Fruit fly (Drosophila melanogaster) whole organism, embryonic: ENCODE data around the gene ND-23.
A peak's percentile ranks its signal among the peaks of the same experiment; 100 is the strongest.

ENCODE experiments used
- Adf1 ChIP-seq: fragments of 200-800 bp; sonication (Bioruptor generic); IDR thresholded peaks from 2 replicates; pipeline ENCODE4 v1.3.6; 2022; ENCODE audit warnings: missing biosample characterization, missing genetic modification characterization
- Awh ChIP-seq: fragments of 200-800 bp; sonication (Bioruptor generic); IDR thresholded peaks from 2 replicates; pipeline ENCODE4, ENCODE4 v1.3.6; 2022; ENCODE audit warnings: missing biosample characterization, missing genetic modification characterization
- C15 ChIP-seq: fragments of 200-800 bp; sonication (Bioruptor generic); IDR thresholded peaks from 3 replicates; pipeline ENCODE4 v1.3.6; 2022; ENCODE audit warnings: missing biosample characterization, missing genetic modification characterization
- CG10462 ChIP-seq: fragments of 200-800 bp; sonication (Bioruptor generic); optimal IDR thresholded peaks from 2 replicates; lab custom pipeline; 2016; ENCODE audit warnings: missing biosample characterization, missing genetic modification characterization
- CG11247 ChIP-seq: fragments of 200-800 bp; sonication (Bioruptor generic); IDR thresholded peaks from 2 replicates; pipeline ENCODE4 v1.3.6; 2022; ENCODE audit warnings: missing biosample characterization, missing genetic modification characterization
- CG11695 ChIP-seq: fragments of 200-800 bp; sonication (Bioruptor generic); IDR thresholded peaks from 3 replicates; pipeline ENCODE4 v1.3.6; 2022; ENCODE audit warnings: missing biosample characterization, missing genetic modification characterization
- CG12659 ChIP-seq: fragments of 200-800 bp; sonication (Bioruptor generic); optimal IDR thresholded peaks from 3 replicates; lab custom pipeline; 2017; ENCODE audit warnings: mild to moderate bottlenecking, missing biosample characterization, missing genetic modification reagents, missing genetic modification characterization
- CG12769 ChIP-seq: fragments of 200-800 bp; sonication (Bioruptor generic); optimal IDR thresholded peaks from 2 replicates; lab custom pipeline; 2019; ENCODE audit warnings: missing biosample characterization, mild to moderate bottlenecking, missing genetic modification characterization, moderate library complexity
- CG1603 ChIP-seq: fragments of 200-800 bp; sonication (Bioruptor generic); optimal IDR thresholded peaks from 2 replicates; lab custom pipeline; 2019; ENCODE audit warnings: missing biosample characterization, mild to moderate bottlenecking, missing genetic modification characterization, moderate library complexity
- CG16813 ChIP-seq: fragments of 200-800 bp; sonication (Bioruptor generic); IDR thresholded peaks from 3 replicates; pipeline ENCODE4 v1.3.6; 2022; ENCODE audit warnings: missing biosample characterization, missing genetic modification characterization; ENCODE audit not compliant: partially characterized antibody
- CG4730 ChIP-seq: fragments of 200-800 bp; sonication (Bioruptor generic); IDR thresholded peaks from 2 replicates; pipeline ENCODE4 v1.3.6; 2022; ENCODE audit warnings: missing biosample characterization, missing genetic modification characterization
- CG5180 ChIP-seq: fragments of 200-800 bp; sonication (Bioruptor generic); optimal IDR thresholded peaks from 3 replicates; lab custom pipeline; 2017; ENCODE audit warnings: missing biosample characterization, missing genetic modification characterization, mild to moderate bottlenecking, moderate library complexity, missing genetic modification reagents
- CG6175 ChIP-seq: fragments of 200-800 bp; sonication (Bioruptor generic); IDR thresholded peaks from 3 replicates; pipeline ENCODE4 v1.3.6; 2022; ENCODE audit warnings: missing biosample characterization, missing genetic modification characterization
- CG7963 ChIP-seq: fragments of 200-800 bp; sonication (Bioruptor generic); IDR thresholded peaks from 3 replicates; pipeline ENCODE4 v1.3.6; 2022; ENCODE audit warnings: missing biosample characterization, missing genetic modification characterization; ENCODE audit not compliant: partially characterized antibody
- CG9727 ChIP-seq: fragments of 200-800 bp; sonication (Bioruptor generic); optimal IDR thresholded peaks from 3 replicates; lab custom pipeline; 2017; ENCODE audit warnings: missing biosample characterization, mild to moderate bottlenecking, missing genetic modification characterization
- CG9876 ChIP-seq: fragments of 200-800 bp; sonication (Bioruptor generic); optimal IDR thresholded peaks from 2 replicates; lab custom pipeline; 2016; ENCODE audit warnings: missing biosample characterization, missing genetic modification characterization
- CG9932 ChIP-seq: fragments of 200-800 bp; sonication (Bioruptor generic); IDR thresholded peaks from 2 replicates; pipeline ENCODE4 v1.3.6; 2022; ENCODE audit warnings: missing biosample characterization, missing genetic modification characterization
- Deaf1 ChIP-seq: fragments of 200-800 bp; optimal IDR thresholded peaks from 3 replicates; lab custom pipeline; 2019; ENCODE audit warnings: missing biosample characterization, mild to moderate bottlenecking, missing genetic modification characterization, moderate library complexity
- HLH54F ChIP-seq: fragments of 200-800 bp; sonication (Bioruptor generic); optimal IDR thresholded peaks from 3 replicates; lab custom pipeline; 2016; ENCODE audit warnings: missing biosample characterization, missing genetic modification characterization
- Kr ChIP-seq: fragments of 200-800 bp; sonication (Bioruptor generic); optimal IDR thresholded peaks from 2 replicates; lab custom pipeline; 2017; ENCODE audit warnings: missing biosample characterization, mild to moderate bottlenecking, missing genetic modification characterization
- Oli ChIP-seq: fragments of 200-800 bp; sonication (Bioruptor generic); optimal IDR thresholded peaks from 2 replicates; lab custom pipeline; 2018; ENCODE audit warnings: missing biosample characterization, mild to moderate bottlenecking, missing genetic modification characterization, moderate library complexity
- Sin3A ChIP-seq: fragments of >200 bp; optimal IDR thresholded peaks from 2 replicates; lab custom pipeline; 2018
- Vsx1 ChIP-seq: fragments of 200-800 bp; sonication (Bioruptor generic); optimal IDR thresholded peaks from 2 replicates; lab custom pipeline; 2017; ENCODE audit warnings: missing biosample characterization, mild to moderate bottlenecking, missing genetic modification characterization, missing genetic modification reagents
- al ChIP-seq: fragments of 200-800 bp; sonication (Bioruptor generic); IDR thresholded peaks from 2 replicates; pipeline ENCODE4 v1.3.6; 2022; ENCODE audit warnings: missing biosample characterization, missing genetic modification characterization
- chinmo ChIP-seq: fragments of 200-800 bp; sonication (Bioruptor generic); IDR thresholded peaks from 4 replicates; pipeline ENCODE4 v1.3.6; 2022; ENCODE audit warnings: missing biosample characterization, missing genetic modification characterization; ENCODE audit not compliant: partially characterized antibody
- fru ChIP-seq: fragments of >200 bp; optimal IDR thresholded peaks from 2 replicates; lab custom pipeline; 2017
- gce ChIP-seq: fragments of 200-800 bp; sonication (Bioruptor generic); IDR thresholded peaks from 3 replicates; pipeline ENCODE4 v1.3.6; 2022; ENCODE audit warnings: missing biosample characterization, missing genetic modification characterization
- gro ChIP-seq: fragments of 200-800 bp; sonication (Bioruptor generic); optimal IDR thresholded peaks from 2 replicates; lab custom pipeline; 2016; ENCODE audit warnings: missing biosample characterization, missing genetic modification characterization
- gsb ChIP-seq: fragments of 200-800 bp; sonication (Bioruptor generic); IDR thresholded peaks from 2 replicates; pipeline ENCODE4 v1.3.6; 2022; ENCODE audit warnings: missing biosample characterization, missing genetic modification characterization
- jing ChIP-seq: fragments of 200-800 bp; sonication (Bioruptor generic); optimal IDR thresholded peaks from 2 replicates; lab custom pipeline; 2018; ENCODE audit warnings: missing biosample characterization, mild to moderate bottlenecking, missing genetic modification characterization
- nom ChIP-seq: fragments of 200-800 bp; sonication (Bioruptor generic); optimal IDR thresholded peaks from 2 replicates; lab custom pipeline; 2017; ENCODE audit warnings: missing biosample characterization, missing genetic modification characterization, mild to moderate bottlenecking, moderate library complexity, missing genetic modification reagents
- oc ChIP-seq: fragments of 200-800 bp; sonication (Bioruptor generic); optimal IDR thresholded peaks from 2 replicates; lab custom pipeline; 2018; ENCODE audit warnings: missing biosample characterization, mild to moderate bottlenecking, missing genetic modification characterization, moderate library complexity
- otp ChIP-seq: fragments of 200-800 bp; sonication (Bioruptor generic); IDR thresholded peaks from 3 replicates; pipeline ENCODE4, ENCODE4 v1.3.6; 2022; ENCODE audit warnings: missing biosample characterization, missing genetic modification characterization
- run ChIP-seq: fragments of 200-800 bp; sonication (Bioruptor generic); optimal IDR thresholded peaks from 3 replicates; lab custom pipeline; 2018; ENCODE audit warnings: missing biosample characterization, mild to moderate bottlenecking, missing genetic modification characterization
- sd ChIP-seq: fragments of 200-800 bp; sonication (Bioruptor generic); optimal IDR thresholded peaks from 3 replicates; lab custom pipeline; 2018; ENCODE audit warnings: missing biosample characterization, mild to moderate bottlenecking, missing genetic modification characterization, moderate library complexity
- sob ChIP-seq: fragments of 200-800 bp; sonication (Bioruptor generic); IDR thresholded peaks from 2 replicates; pipeline ENCODE4 v1.3.6; 2022; ENCODE audit warnings: missing biosample characterization, missing genetic modification characterization
- sqz ChIP-seq: fragments of 200-800 bp; sonication (Bioruptor generic); optimal IDR thresholded peaks from 3 replicates; lab custom pipeline; 2018; ENCODE audit warnings: missing biosample characterization, mild to moderate bottlenecking, missing genetic modification characterization

ND-23 gene

dm6 chr3R:15875611-15876010, 38.7 kb upstream of the ND-23 start, which contains the start of gene CG31183:
TSS of gene CG31183 (minus strand) at chr3R:15875939.
- peak; percentile 97 for TF ChIP-seq Adf1 (GFP tag; lab: Robert Waterston, UW)
- 0 out of 3 replicates have a peak, but pooled peaks have one; percentile 13 for TF ChIP-seq gce
- TF ChIP-seq CG4730 (GFP tag; lab: Robert Waterston, UW) = no peak
- TF ChIP-seq C15 (GFP tag; lab: Robert Waterston, UW) = no peak
- TF ChIP-seq CG11247 = 0 out of 2 replicates have a peak, but pooled peaks have one; percentile 12
- TF ChIP-seq Deaf1 (tag; lab: Kevin White, UChicago) = peak; percentile 90
- no peak for TF ChIP-seq CG16813 (GFP tag; lab: Robert Waterston, UW)
- no peak for TF ChIP-seq Oli
- TF ChIP-seq sqz = no peak
- TF ChIP-seq CG5180 (GFP tag; lab: Kevin White, UChicago) = peak; percentile 22
- no peak for TF ChIP-seq nom (GFP tag; lab: Kevin White, UChicago)
- TF ChIP-seq CG6175 (GFP tag; lab: Robert Waterston, UW) = 0 out of 3 replicates have a peak, but pooled peaks have one; percentile 43
- 0 out of 2 replicates have a peak, but pooled peaks have one; percentile 30 for TF ChIP-seq sob
- 0 out of 4 replicates have a peak, but pooled peaks have one; percentile 60 for TF ChIP-seq chinmo (GFP tag; lab: Robert Waterston, UW)

dm6 chr3R:15872829-15873440, 36.0 kb upstream of the ND-23 start:
- peak; percentile 67 for TF ChIP-seq gro
- TF ChIP-seq run (tag; lab: Kevin White, UChicago) = peak; percentile 34
- TF ChIP-seq Vsx1 (GFP tag; lab: Kevin White, UChicago) = peak; percentile 22
- TF ChIP-seq oc (tag; lab: Kevin White, UChicago) = peak; percentile 56
- 0 out of 4 replicates have a peak, but pooled peaks have one; percentile 18 for TF ChIP-seq chinmo (GFP tag; lab: Robert Waterston, UW)
- no peak for TF ChIP-seq al (GFP tag; lab: Robert Waterston, UW)
- TF ChIP-seq gsb (GFP tag; lab: Robert Waterston, UW) = no peak
- peak; percentile 77 for TF ChIP-seq Awh (GFP tag; lab: Robert Waterston, UW)
- TF ChIP-seq sd (tag; lab: Kevin White, UChicago) = peak; percentile 94
- TF ChIP-seq CG12769 (tag; lab: Kevin White, UChicago) = peak; percentile 13
- no peak for TF ChIP-seq CG10462 (GFP tag; lab: Kevin White, UChicago)

- TF ChIP-seq CG9727 (GFP tag; lab: Kevin White, UChicago) (no peak), Sin3A (lab: Kevin White, UChicago) (no peak), chinmo (GFP tag; lab: Robert Waterston, UW) (no peak), CG9876 (no peak), CG7963 (GFP tag; lab: Robert Waterston, UW) (no peak), jing (GFP tag; lab: Kevin White, UChicago) (no peak), CG9932 (GFP tag; lab: Robert Waterston, UW) (no peak), CG12659 (GFP tag; lab: Kevin White, UChicago) (no peak), fru (lab: Kevin White, UChicago) (no peak), HLH54F (GFP tag; lab: Kevin White, UChicago) (no peak), Kr (no peak), CG11695 (GFP tag; lab: Robert Waterston, UW) (no peak), CG10462 (GFP tag; lab: Kevin White, UChicago) (no peak), CG1603 (tag; lab: Kevin White, UChicago) (no peak), otp (no peak)
Observed at dm6 chr3R:15859896-15860295, 23.0 kb upstream of the ND-23 start, which contains the start of gene CG9632. TSS of gene CG9632 (plus strand) at chr3R:15860196.
